Fruit fly (Drosophila melanogaster): ENCODE results near the gene Grx1.

The Grx1 gene

dm6 chr3L:18891986-18892385, 23.0 kb downstream of the Grx1 start, which contains the start of gene NijB (continued):
- TF ChIP-seq gsb (GFP tag; IDR thresholded peaks at IDR 0.05) = no peak
- TF ChIP-seq CG32772 (GFP tag; IDR thresholded peaks at IDR 0.05) = no peak
- TF ChIP-seq HLH54F (GFP tag; optimal IDR thresholded peaks at IDR 0.05) = no peak

dm6 chr3L:18895079-18895478, 26.0 kb downstream of the Grx1 start:
- peak; percentile 21 for TF ChIP-seq CG10543 (GFP tag; optimal IDR thresholded peaks at IDR 0.05)
- no peak for TF ChIP-seq CG10147 (GFP tag; optimal IDR thresholded peaks at IDR 0.05)
- TF ChIP-seq bsh (GFP tag; optimal IDR thresholded peaks at IDR 0.05) = no peak
- TF ChIP-seq CG12659 (GFP tag; optimal IDR thresholded peaks at IDR 0.05) = no peak
- TF ChIP-seq CG16779 (GFP tag; IDR thresholded peaks at IDR 0.05) = no peak
- no peak for TF ChIP-seq ttk (GFP tag; IDR thresholded peaks at IDR 0.05)
- TF ChIP-seq mirr (GFP tag; optimal IDR thresholded peaks at IDR 0.05) = peak; percentile 57
- TF ChIP-seq grn (GFP tag; optimal IDR thresholded peaks at IDR 0.05) = no peak
- TF ChIP-seq CG13296 (GFP tag; optimal IDR thresholded peaks at IDR 0.05) = peak; percentile 47
- no peak for TF ChIP-seq hbn (GFP tag; IDR thresholded peaks at IDR 0.05; ENCODE audit: partially characterized antibody)
- TF ChIP-seq CG2199 (GFP tag; IDR thresholded peaks at IDR 0.05) = peak; percentile 45; the same call in 1 of the 3 replicates
- TF ChIP-seq Hr51 (GFP tag; optimal IDR thresholded peaks at IDR 0.05) = no peak
- no peak for TF ChIP-seq CG4360 (GFP tag; IDR thresholded peaks at IDR 0.05)
- TF ChIP-seq B-H2 (GFP tag; optimal IDR thresholded peaks at IDR 0.05) = peak; percentile 60
- TF ChIP-seq abd-A (tag; optimal IDR thresholded peaks at IDR 0.05) = peak; percentile 40
- TF ChIP-seq crol (GFP tag; IDR thresholded peaks at IDR 0.05) = no peak; the same call in 1 of the 2 replicates
- peak; percentile 70; the same call in 1 of the 4 replicates for TF ChIP-seq chinmo (GFP tag; IDR thresholded peaks at IDR 0.05; ENCODE audit: partially characterized antibody)
- TF ChIP-seq CG2678 (tag; optimal IDR thresholded peaks at IDR 0.05) = peak; percentile 9
- no peak for TF ChIP-seq lola (GFP tag; optimal IDR thresholded peaks at IDR 0.05)
- TF ChIP-seq CG5953 (GFP tag; IDR thresholded peaks at IDR 0.05) = no peak
- TF ChIP-seq knrl (GFP tag; IDR thresholded peaks at IDR 0.05; ENCODE audit: partially characterized antibody) = no peak
- TF ChIP-seq CG7556 (GFP tag; optimal IDR thresholded peaks at IDR 0.05) = no peak
- peak; percentile 80 for TF ChIP-seq sug (tag; optimal IDR thresholded peaks at IDR 0.05)
- TF ChIP-seq CG34422 (GFP tag; IDR thresholded peaks at IDR 0.05) = no peak
- TF ChIP-seq Scr (GFP tag; IDR thresholded peaks at IDR 0.05; ENCODE audit: partially characterized antibody) = no peak
- TF ChIP-seq Rfx (GFP tag; IDR thresholded peaks at IDR 0.05) = no peak
- no peak for TF ChIP-seq Six4 (GFP tag; optimal IDR thresholded peaks at IDR 0.05)
- peak; percentile 88 for TF ChIP-seq Deaf1 (tag; optimal IDR thresholded peaks at IDR 0.05)
- no peak for TF ChIP-seq tgo (GFP tag; IDR thresholded peaks at IDR 0.05)
- TF ChIP-seq pzg (GFP tag; optimal IDR thresholded peaks at IDR 0.05) = no peak
- no peak for TF ChIP-seq MESR4 (GFP tag; optimal IDR thresholded peaks at IDR 0.05)
- TF ChIP-seq danr (GFP tag; IDR thresholded peaks at IDR 0.05) = no peak
- TF ChIP-seq CG6854 (GFP tag; optimal IDR thresholded peaks at IDR 0.05) = no peak
- TF ChIP-seq Opbp (GFP tag; IDR thresholded peaks at IDR 0.05; ENCODE audit: partially characterized antibody) = no peak
- 0 out of 3 replicates have a peak, but pooled peaks have one; percentile 37 for TF ChIP-seq sr (GFP tag; IDR thresholded peaks at IDR 0.05)
- TF ChIP-seq Gug (GFP tag; IDR thresholded peaks at IDR 0.05) = no peak
- no peak for TF ChIP-seq CG18764 (GFP tag; optimal IDR thresholded peaks at IDR 0.05)
- no peak for TF ChIP-seq Dad (GFP tag; optimal IDR thresholded peaks at IDR 0.05)
- no peak for TF ChIP-seq salm (tag; optimal IDR thresholded peaks at IDR 0.05)
- TF ChIP-seq ham (GFP tag; IDR thresholded peaks at IDR 0.05) = no peak
- no peak for TF ChIP-seq Ets65A (GFP tag)
- no peak for TF ChIP-seq unpg (GFP tag; optimal IDR thresholded peaks at IDR 0.05)
- no peak for TF ChIP-seq da (GFP tag; optimal IDR thresholded peaks at IDR 0.05)
- TF ChIP-seq Asciz (GFP tag; optimal IDR thresholded peaks at IDR 0.05) = no peak
- TF ChIP-seq CG5245 (GFP tag; optimal IDR thresholded peaks at IDR 0.05) = no peak
- TF ChIP-seq ewg (GFP tag; optimal IDR thresholded peaks at IDR 0.05) = no peak
